Fruit fly (Drosophila melanogaster): ENCODE measurements around the gene CG45067.
A peak's percentile ranks its signal among the peaks of the same experiment; 100 is the strongest.

The CG45067 gene

DNA sequence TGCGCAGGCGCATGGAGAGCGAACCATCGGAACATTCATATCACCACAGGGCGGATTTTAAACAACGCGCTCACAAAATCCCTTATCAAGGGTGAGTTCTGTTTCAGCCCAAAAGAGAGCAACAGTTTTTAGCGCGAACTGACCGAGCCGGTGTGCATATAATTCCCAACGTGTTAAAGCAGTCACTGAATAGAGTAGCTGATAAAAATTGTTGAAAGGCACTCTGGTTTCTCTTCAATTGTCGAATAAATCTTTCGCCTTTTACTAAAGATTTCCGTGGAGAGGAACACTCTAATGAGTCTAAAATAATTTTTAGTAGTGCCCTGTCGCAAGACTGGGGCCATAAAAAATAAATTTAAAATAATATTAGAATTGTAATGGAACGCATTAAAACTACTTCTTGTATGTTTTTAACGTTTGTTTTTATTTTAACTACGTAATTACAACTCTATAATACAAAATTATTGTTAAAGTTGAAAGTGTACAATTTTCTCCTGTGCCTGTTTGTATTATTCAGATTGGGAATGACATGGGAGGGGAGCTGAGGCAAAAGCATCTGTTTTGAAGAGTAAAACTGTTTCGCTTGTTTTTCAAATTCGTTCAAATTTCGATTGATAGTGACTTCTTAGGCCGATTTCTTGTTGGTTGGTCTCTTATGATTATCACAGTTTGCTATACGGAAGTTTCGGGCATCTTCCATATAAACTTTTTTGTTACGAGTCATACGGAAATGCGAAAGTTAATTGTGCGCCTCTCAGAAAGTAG, 23.5 kb downstream of the CG45067 start (continued):
- TF ChIP-seq CG8924 (tag; optimal IDR thresholded peaks at IDR 0.05) (peak; percentile 70), HLHmδ (GFP tag; optimal IDR thresholded peaks at IDR 0.05) (no peak), Mrtf (GFP tag; IDR thresholded peaks at IDR 0.05) (no peak), CG13287 (GFP tag; IDR thresholded peaks at IDR 0.05; ENCODE audit: partially characterized antibody) (peak; percentile 55; the same call in 1 of the 2 replicates), CG18764 (GFP tag; optimal IDR thresholded peaks at IDR 0.05) (peak; percentile 49), CG14860 (GFP tag; IDR thresholded peaks at IDR 0.05; ENCODE audit: partially characterized antibody) (no peak), CG8281 (tag; optimal IDR thresholded peaks at IDR 0.05) (no peak), Lpt (GFP tag; optimal IDR thresholded peaks at IDR 0.05) (no peak), HHEX (GFP tag; optimal IDR thresholded peaks at IDR 0.05) (no peak), sr (GFP tag; IDR thresholded peaks at IDR 0.05) (0 out of 3 replicates have a peak, but pooled peaks have one; percentile 57), bab2 (GFP tag; optimal IDR thresholded peaks at IDR 0.05) (no peak), CG11398 (GFP tag; optimal IDR thresholded peaks at IDR 0.05) (peak; percentile 24), CG4282 (GFP tag; optimal IDR thresholded peaks at IDR 0.05) (no peak), tna (GFP tag; IDR thresholded peaks at IDR 0.05; ENCODE audit: partially characterized antibody) (no peak), maf-S (GFP tag; optimal IDR thresholded peaks at IDR 0.05) (peak; percentile 56), Doc2 (GFP tag; IDR thresholded peaks at IDR 0.05) (no peak), sima (GFP tag; optimal IDR thresholded peaks at IDR 0.05) (no peak), tup (GFP tag; optimal IDR thresholded peaks at IDR 0.05) (no peak), her (GFP tag; optimal IDR thresholded peaks at IDR 0.05) (peak; percentile 57), nmo (GFP tag; optimal IDR thresholded peaks at IDR 0.05) (peak; percentile 43), phol (tag; optimal IDR thresholded peaks at IDR 0.05) (peak; percentile 23), Dfd (GFP tag; optimal IDR thresholded peaks at IDR 0.05) (no peak), Dip3 (GFP tag; optimal IDR thresholded peaks at IDR 0.05) (no peak), pita (GFP tag; optimal IDR thresholded peaks at IDR 0.05) (no peak), CG6791 (GFP tag; IDR thresholded peaks at IDR 0.05; ENCODE audit: partially characterized antibody) (peak; percentile 72; the same call in 2 of the 3 replicates), CG12942 (GFP tag; optimal IDR thresholded peaks at IDR 0.05) (no peak), CG8478 (optimal IDR thresholded peaks at IDR 0.05) (no peak), org-1 (GFP tag; optimal IDR thresholded peaks at IDR 0.05) (no peak), CG13894 (tag; optimal IDR thresholded peaks at IDR 0.05) (peak; percentile 88), TFAM (GFP tag; optimal IDR thresholded peaks at IDR 0.05) (no peak), Gug (GFP tag; IDR thresholded peaks at IDR 0.05) (0 out of 4 replicates have a peak, but pooled peaks have one; percentile 33), Sin3A (optimal IDR thresholded peaks at IDR 0.05) (no peak), CG17612 (GFP tag; IDR thresholded peaks at IDR 0.05) (no peak), CG4404 (GFP tag; IDR thresholded peaks at IDR 0.05) (no peak), gcm2 (GFP tag; optimal IDR thresholded peaks at IDR 0.05) (no peak), Rfx (GFP tag; IDR thresholded peaks at IDR 0.05) (peak; percentile 52; the same call in 1 of the 2 replicates), CG15073 (GFP tag; optimal IDR thresholded peaks at IDR 0.05) (no peak), CG33557 (GFP tag; optimal IDR thresholded peaks at IDR 0.05) (peak; percentile 50), Kr (GFP tag; optimal IDR thresholded peaks at IDR 0.05) (no peak), zf30C (GFP tag; optimal IDR thresholded peaks at IDR 0.05) (peak; percentile 46), Tbp (GFP tag; optimal IDR thresholded peaks at IDR 0.05) (peak; percentile 71), Ada2b (GFP tag; IDR thresholded peaks at IDR 0.05) (no peak), shn (GFP tag; optimal IDR thresholded peaks at IDR 0.05) (peak; percentile 50), al (GFP tag; IDR thresholded peaks at IDR 0.05) (no peak), CG6765 (GFP tag; optimal IDR thresholded peaks at IDR 0.05) (no peak), Ravus (GFP tag; IDR thresholded peaks at IDR 0.05) (no peak), Dll (GFP tag; IDR thresholded peaks at IDR 0.05; ENCODE audit: partially characterized antibody) (0 out of 4 replicates have a peak, but pooled peaks have one; percentile 11), CG5245 (GFP tag; optimal IDR thresholded peaks at IDR 0.05) (no peak), CG7987 (GFP tag; optimal IDR thresholded peaks at IDR 0.05) (no peak), dpn (GFP tag; optimal IDR thresholded peaks at IDR 0.05) (peak; percentile 20 to 63)

All from whole organism, embryonic.